Worm (Caenorhabditis elegans): ENCODE data around the gene mrpl-21.

Gene mrpl-21

ce11 chrIII:4208210-4208609 lies 35.2 kb downstream of the mrpl-21 start:
- TF ChIP-seq hmbx-1 (tag; optimal IDR thresholded peaks at IDR 0.05) (no peak), hmg-4 (GFP tag; optimal IDR thresholded peaks at IDR 0.05) (no peak), hnd-1 (tag; optimal IDR thresholded peaks at IDR 0.05) (no peak), ceh-13 (GFP tag; optimal IDR thresholded peaks at IDR 0.05) (no peak), aly-1 (tag; optimal IDR thresholded peaks at IDR 0.05) (no peak), ama-1 (optimal IDR thresholded peaks at IDR 0.05) (no peak), ets-7 (tag; optimal IDR thresholded peaks at IDR 0.05) (no peak), tbx-37 (GFP tag; conservative IDR thresholded peaks at IDR 0.05) (no peak), pes-1 (GFP tag; IDR thresholded peaks at IDR 0.05) (no peak), sea-1 (GFP tag; conservative IDR thresholded peaks at IDR 0.05) (no peak), flt-1 (GFP tag; IDR thresholded peaks at IDR 0.05) (no peak), tbx-11 (GFP tag; IDR thresholded peaks at IDR 0.05) (no peak), tra-4 (tag; optimal IDR thresholded peaks at IDR 0.05) (no peak)

ce11 chrIII:4205751-4206327 lies 37.5 kb downstream of the mrpl-21 start, which contains the start of gene R74.8:
R74.8 (plus strand) TSS chrIII:4206277.
- no peak for TF ChIP-seq tbx-37 (GFP tag; conservative IDR thresholded peaks at IDR 0.05)
- TF ChIP-seq pes-1 (GFP tag; IDR thresholded peaks at IDR 0.05), result no peak
- no peak for TF ChIP-seq ceh-36 (tag; optimal IDR thresholded peaks at IDR 0.05)
- TF ChIP-seq B0310.2 (tag; optimal IDR thresholded peaks at IDR 0.05), result no peak
- TF ChIP-seq hmbx-1 (tag; optimal IDR thresholded peaks at IDR 0.05), result no peak
- no peak for TF ChIP-seq tra-4 (tag; optimal IDR thresholded peaks at IDR 0.05)
- no peak for TF ChIP-seq hnd-1 (tag; optimal IDR thresholded peaks at IDR 0.05)
- TF ChIP-seq ets-7 (tag; optimal IDR thresholded peaks at IDR 0.05), result no peak
- TF ChIP-seq ceh-13 (GFP tag; optimal IDR thresholded peaks at IDR 0.05), result no peak
- TF ChIP-seq tbx-11 (GFP tag; IDR thresholded peaks at IDR 0.05), result no peak
- no peak for TF ChIP-seq aly-1 (tag; optimal IDR thresholded peaks at IDR 0.05)
- TF ChIP-seq flt-1 (GFP tag; IDR thresholded peaks at IDR 0.05), result no peak
- no peak for TF ChIP-seq hmg-4 (GFP tag; optimal IDR thresholded peaks at IDR 0.05)
- no peak for TF ChIP-seq ama-1 (optimal IDR thresholded peaks at IDR 0.05)
- no peak for TF ChIP-seq scrt-1 (GFP tag; IDR thresholded peaks at IDR 0.05)
- no peak for TF ChIP-seq sea-1 (GFP tag; conservative IDR thresholded peaks at IDR 0.05)
- no peak for TF ChIP-seq F13C5.2 (tag; optimal IDR thresholded peaks at IDR 0.05)

- no peak for TF ChIP-seq aly-1 (tag; optimal IDR thresholded peaks at IDR 0.05)
- no peak for TF ChIP-seq pes-1 (GFP tag; IDR thresholded peaks at IDR 0.05)
- no peak for TF ChIP-seq flt-1 (GFP tag; IDR thresholded peaks at IDR 0.05)
- TF ChIP-seq F13C5.2 (tag; optimal IDR thresholded peaks at IDR 0.05), result no peak
- TF ChIP-seq hmbx-1 (tag; optimal IDR thresholded peaks at IDR 0.05), result no peak
- no peak for TF ChIP-seq ama-1 (optimal IDR thresholded peaks at IDR 0.05)
- no peak for TF ChIP-seq ceh-36 (tag; optimal IDR thresholded peaks at IDR 0.05)
- no peak for TF ChIP-seq B0310.2 (tag; optimal IDR thresholded peaks at IDR 0.05)
- no peak for TF ChIP-seq scrt-1 (GFP tag; IDR thresholded peaks at IDR 0.05)
- TF ChIP-seq tbx-11 (GFP tag; IDR thresholded peaks at IDR 0.05), result no peak
- no peak for TF ChIP-seq tbx-37 (GFP tag; conservative IDR thresholded peaks at IDR 0.05)
- no peak for TF ChIP-seq hmg-4 (GFP tag; optimal IDR thresholded peaks at IDR 0.05)
- no peak for TF ChIP-seq sea-1 (GFP tag; conservative IDR thresholded peaks at IDR 0.05)
- TF ChIP-seq ets-7 (tag; optimal IDR thresholded peaks at IDR 0.05), result no peak
- no peak for TF ChIP-seq hnd-1 (tag; optimal IDR thresholded peaks at IDR 0.05)
- no peak for TF ChIP-seq ceh-13 (GFP tag; optimal IDR thresholded peaks at IDR 0.05)
- TF ChIP-seq tra-4 (tag; optimal IDR thresholded peaks at IDR 0.05), result no peak
Observed at ce11 chrIII:4204964-4205363, 38.4 kb downstream of the mrpl-21 start.

DNA sequence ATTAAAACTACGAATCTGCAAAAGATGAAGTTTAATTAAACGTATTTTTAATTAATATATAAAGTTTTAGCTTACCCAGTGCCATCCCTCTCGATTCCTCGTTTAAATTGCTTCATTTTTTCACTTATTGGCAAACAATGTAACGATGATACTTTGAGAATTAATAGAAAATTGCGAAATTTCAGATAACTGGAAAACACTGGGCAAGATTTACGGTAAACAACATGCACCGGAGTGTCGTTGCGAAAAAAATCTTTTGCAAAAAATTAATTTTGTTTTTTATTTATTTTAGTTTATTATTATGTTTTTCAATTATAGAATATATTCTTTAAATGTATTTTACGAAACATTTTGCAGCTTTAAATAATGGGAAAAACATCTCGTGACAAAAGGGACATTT lies 39.3 kb downstream of the mrpl-21 start, which contains the start of the genes pelo-1 and R74.7:
TSS of gene pelo-1 (minus strand) at position 151 of the 400 bp plus-strand sequence.
TSS of gene R74.7 (plus strand) at position 358 of the 400 bp plus-strand sequence.
- TF ChIP-seq tbx-11 (GFP tag; IDR thresholded peaks at IDR 0.05) (no peak), tra-4 (tag; optimal IDR thresholded peaks at IDR 0.05) (no peak), hnd-1 (tag; optimal IDR thresholded peaks at IDR 0.05) (no peak), flt-1 (GFP tag; IDR thresholded peaks at IDR 0.05) (no peak), ets-7 (tag; optimal IDR thresholded peaks at IDR 0.05) (no peak), F13C5.2 (tag; optimal IDR thresholded peaks at IDR 0.05) (no peak), sea-1 (GFP tag; conservative IDR thresholded peaks at IDR 0.05) (no peak), ama-1 (optimal IDR thresholded peaks at IDR 0.05) (no peak), B0310.2 (tag; optimal IDR thresholded peaks at IDR 0.05) (no peak), hmbx-1 (tag; optimal IDR thresholded peaks at IDR 0.05) (no peak)

ce11 chrIII:4196988-4197384 lies 46.4 kb downstream of the mrpl-21 start, which contains the start of gene asd-1:
asd-1 (plus strand) TSS chrIII:4197285.
- TF ChIP-seq pes-1 (GFP tag; IDR thresholded peaks at IDR 0.05), result no peak
- TF ChIP-seq hmbx-1 (tag; optimal IDR thresholded peaks at IDR 0.05), result no peak
- no peak for TF ChIP-seq tbx-11 (GFP tag; IDR thresholded peaks at IDR 0.05)
- TF ChIP-seq aly-1 (tag; optimal IDR thresholded peaks at IDR 0.05), result no peak
- no peak for TF ChIP-seq tra-4 (tag; optimal IDR thresholded peaks at IDR 0.05)
- no peak for TF ChIP-seq ama-1 (optimal IDR thresholded peaks at IDR 0.05)
- no peak for TF ChIP-seq hnd-1 (tag; optimal IDR thresholded peaks at IDR 0.05)
- TF ChIP-seq ceh-36 (tag; optimal IDR thresholded peaks at IDR 0.05), result no peak
- no peak for TF ChIP-seq scrt-1 (GFP tag; IDR thresholded peaks at IDR 0.05)
- no peak for TF ChIP-seq tbx-37 (GFP tag; conservative IDR thresholded peaks at IDR 0.05)
- no peak for TF ChIP-seq ets-7 (tag; optimal IDR thresholded peaks at IDR 0.05)
- TF ChIP-seq hmg-4 (GFP tag; optimal IDR thresholded peaks at IDR 0.05), result no peak

- TF ChIP-seq tbx-37 (GFP tag; conservative IDR thresholded peaks at IDR 0.05) (peak; percentile 59; the same call in 1 of the 2 replicates), ceh-36 (tag; optimal IDR thresholded peaks at IDR 0.05) (no peak), hmg-4 (GFP tag; optimal IDR thresholded peaks at IDR 0.05) (peak; percentile 41)
Observed at ce11 chrIII:4196301-4196987, 46.9 kb downstream of the mrpl-21 start.

Measured in whole organism, early embryonic.